Worm (Caenorhabditis elegans) whole organism, L1 larva: ENCODE measurements around the gene C31H2.4.

Experiments used
- C04F5.9 ChIP-seq: sonication (generic microtip); optimal IDR thresholded peaks from 2 replicates; lab custom pipeline; 2016; ENCODE audit warnings: missing genetic modification characterization, missing compliant biosample characterization
- alr-1 ChIP-seq: fragments of 200-800 bp; sonication (Bioruptor generic); optimal IDR thresholded peaks from 2 replicates; lab custom pipeline; 2018; ENCODE audit warnings: borderline replicate concordance, mild to moderate bottlenecking, missing genetic modification characterization, missing compliant biosample characterization
- ama-1 ChIP-seq: fragments of 150-350 bp; optimal IDR thresholded peaks from 2 replicates; lab custom pipeline; 2014
- blmp-1 ChIP-seq: fragments of 150-350 bp; optimal IDR thresholded peaks from 2 replicates; lab custom pipeline; 2014; ENCODE audit warnings: missing biosample characterization, missing genetic modification characterization
- ceh-8 ChIP-seq: fragments of 200-800 bp; sonication (Bioruptor generic); optimal IDR thresholded peaks from 2 replicates; lab custom pipeline; 2018; ENCODE audit warnings: mild to moderate bottlenecking, missing genetic modification characterization, moderate library complexity, missing compliant biosample characterization
- ceh-88 ChIP-seq: fragments of 200-800 bp; sonication (Bioruptor generic); IDR thresholded peaks from 2 replicates; pipeline ENCODE4 v1.3.6; 2022; ENCODE audit warnings: missing genetic modification characterization, missing compliant biosample characterization
- dpl-1 ChIP-seq, 3 experiments: fragments of 150-350 bp in 2 of 3; sonication (generic microtip) in 1 of 3; optimal IDR thresholded peaks; 2 replicates each; lab custom pipeline; 2014 to 2017; ENCODE audit warnings: missing biosample characterization in 3 of 3, missing genetic modification characterization in 3 of 3, missing genetic modification reagents in 3 of 3
- dsc-1 ChIP-seq: sonication (generic microtip); optimal IDR thresholded peaks from 2 replicates; lab custom pipeline; 2016; ENCODE audit warnings: mild to moderate bottlenecking, missing genetic modification characterization, missing compliant biosample characterization
- efl-1 ChIP-seq, 4 experiments: fragments of 150-350 bp; optimal IDR thresholded peaks in 3 of 4; peaks in 1 of 4; 1 replicate in 1 of 4; 2 replicates in 3 of 4; lab custom pipeline; 2014; ENCODE audit warnings: missing biosample characterization in 2 of 4, missing genetic modification characterization in 2 of 4, missing genetic modification reagents in 2 of 4
- egl-13 ChIP-seq: sonication (generic microtip); optimal IDR thresholded peaks from 2 replicates; lab custom pipeline; 2016; ENCODE audit warnings: missing genotype, missing genetic modification reagents, missing genetic modification characterization, missing compliant biosample characterization
- elt-2 ChIP-seq: sonication (generic microtip); optimal IDR thresholded peaks from 2 replicates; lab custom pipeline; 2016; ENCODE audit warnings: missing genetic modification characterization, mild to moderate bottlenecking, inconsistent platforms, missing compliant biosample characterization, missing genetic modification reagents
- fkh-4 ChIP-seq: sonication (generic microtip); optimal IDR thresholded peaks from 2 replicates; lab custom pipeline; 2016; ENCODE audit warnings: missing compliant biosample characterization, missing genetic modification characterization, borderline replicate concordance
- hpl-2 ChIP-seq: fragments of 150-350 bp; optimal IDR thresholded peaks from 2 replicates; lab custom pipeline; 2014; ENCODE audit warnings: missing biosample characterization, missing genetic modification reagents, missing genetic modification characterization
- lin-13 ChIP-seq: fragments of 150-350 bp; optimal IDR thresholded peaks from 2 replicates; lab custom pipeline; 2014; ENCODE audit warnings: missing biosample characterization, missing genetic modification reagents, missing genetic modification characterization
- lin-14 ChIP-seq: fragments of 200-800 bp; sonication (Bioruptor generic); optimal IDR thresholded peaks from 2 replicates; lab custom pipeline; 2018; ENCODE audit warnings: mild to moderate bottlenecking, missing genetic modification characterization, moderate library complexity, missing compliant biosample characterization
- lin-15B ChIP-seq: fragments of 150-350 bp; sonication (generic microtip); optimal IDR thresholded peaks from 3 replicates; lab custom pipeline; 2014; ENCODE audit warnings: missing biosample characterization, missing genetic modification characterization
- lin-39 ChIP-seq: fragments of 150-350 bp; optimal IDR thresholded peaks from 2 replicates; lab custom pipeline; 2014; ENCODE audit warnings: missing biosample characterization, missing genetic modification reagents, missing genetic modification characterization
- nhr-19 ChIP-seq: fragments of 200-800 bp; sonication (Bioruptor generic); conservative IDR thresholded peaks from 2 replicates; pipeline ENCODE4 v1.3.6; 2022; ENCODE audit warnings: missing genetic modification characterization, missing compliant biosample characterization
- nhr-47 ChIP-seq: sonication (generic microtip); optimal IDR thresholded peaks from 2 replicates; lab custom pipeline; 2016; ENCODE audit warnings: mild to moderate bottlenecking, missing genetic modification characterization, moderate library complexity, missing compliant biosample characterization
- nhr-71 ChIP-seq: sonication (generic microtip); optimal IDR thresholded peaks from 2 replicates; lab custom pipeline; 2016; ENCODE audit warnings: mild to moderate bottlenecking, missing genetic modification characterization, moderate library complexity, missing compliant biosample characterization
- nhr-77 ChIP-seq: fragments of 150-350 bp; optimal IDR thresholded peaks from 2 replicates; lab custom pipeline; 2014; ENCODE audit warnings: missing biosample characterization, missing genetic modification characterization
- nhr-90 ChIP-seq: sonication (generic microtip); optimal IDR thresholded peaks from 2 replicates; lab custom pipeline; 2016; ENCODE audit warnings: mild to moderate bottlenecking, missing genetic modification characterization, missing compliant biosample characterization; ENCODE audit not compliant: poor library complexity
- pag-3 ChIP-seq: sonication (generic microtip); optimal IDR thresholded peaks from 2 replicates; lab custom pipeline; 2017; ENCODE audit warnings: missing genetic modification characterization, mild to moderate bottlenecking, missing compliant biosample characterization, antibody characterized with exemption, borderline replicate concordance; ENCODE audit not compliant: insufficient read depth
- rnt-1 ChIP-seq: sonication (generic microtip); optimal IDR thresholded peaks from 2 replicates; lab custom pipeline; 2016; ENCODE audit warnings: mild to moderate bottlenecking, missing genetic modification characterization, moderate library complexity, missing compliant biosample characterization
- unc-30 ChIP-seq: sonication (generic microtip); optimal IDR thresholded peaks from 2 replicates; lab custom pipeline; 2017; ENCODE audit warnings: missing biosample characterization, missing genetic modification characterization
- vab-15 ChIP-seq: sonication (generic microtip); optimal IDR thresholded peaks from 2 replicates; lab custom pipeline; 2017; ENCODE audit warnings: missing genotype, mild to moderate bottlenecking, missing genetic modification characterization, missing compliant biosample characterization
- zip-4 ChIP-seq: fragments of 200-800 bp; sonication (Bioruptor generic); optimal IDR thresholded peaks from 2 replicates; lab custom pipeline; 2018; ENCODE audit warnings: mild to moderate bottlenecking, missing genetic modification characterization, moderate library complexity, missing compliant biosample characterization
- ztf-4 ChIP-seq: fragments of 150-350 bp; optimal IDR thresholded peaks from 2 replicates; lab custom pipeline; 2014; ENCODE audit warnings: missing biosample characterization, missing genetic modification characterization

Gene C31H2.4

ce11 chrX:5199245-5199644, 39.8 kb upstream of the C31H2.4 start (continued):
- TF ChIP-seq C04F5.9 = no peak
- TF ChIP-seq lin-13 (GFP tag; lab: Kevin White, UChicago) = no peak
- no peak for TF ChIP-seq blmp-1 (tag; lab: Kevin White, UChicago)
- no peak for TF ChIP-seq lin-15B (tag; lab: Kevin White, UChicago)

DNA sequence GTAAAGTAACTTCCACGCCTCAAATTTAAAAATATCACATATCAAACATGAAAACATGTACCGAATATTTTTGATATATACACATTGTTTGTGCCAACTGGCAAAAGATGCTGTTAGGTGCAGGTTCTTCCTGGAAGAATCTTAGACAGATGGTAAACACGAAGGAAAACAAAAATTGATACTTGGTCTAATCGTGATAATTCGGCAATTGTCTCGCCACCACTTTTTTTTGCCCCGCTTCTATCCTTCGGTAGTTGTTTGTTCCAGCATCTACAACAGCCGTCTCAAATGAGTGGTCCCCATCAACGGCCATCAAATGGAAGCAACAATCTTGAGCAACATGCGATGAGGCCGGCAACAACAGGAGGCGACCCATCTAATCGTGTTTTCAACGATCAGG, 38.0 kb upstream of the C31H2.4 start:
- no peak for TF ChIP-seq egl-13 (tag; lab: Kevin White, UChicago)
- peak; percentile 22 for TF ChIP-seq rnt-1
- peak; percentile 43 for TF ChIP-seq lin-14
- 0 out of 2 replicates have a peak, but pooled peaks have one; percentile 7 for TF ChIP-seq nhr-19 (GFP tag; lab: Robert Waterston, UW)
- no peak for TF ChIP-seq alr-1 (tag; lab: Kevin White, UChicago)
- TF ChIP-seq nhr-90 (tag; lab: Kevin White, UChicago) = no peak
- TF ChIP-seq nhr-71 (tag; lab: Kevin White, UChicago) = peak; percentile 28
- TF ChIP-seq lin-13 (GFP tag; lab: Kevin White, UChicago) = no peak

ce11 chrX:5195462-5196160, 36.1 kb upstream of the C31H2.4 start, which contains the start of gene pqn-62:
TSS of gene pqn-62 (plus strand) at chrX:5196110.
- TF ChIP-seq lin-14 = peak; percentile 59
- peak; percentile 43 for TF ChIP-seq nhr-71 (tag; lab: Kevin White, UChicago)
- TF ChIP-seq elt-2 (tag; lab: Kevin White, UChicago) = no peak
- peak; percentile 65 for TF ChIP-seq pag-3

- peak; percentile 94 for TF ChIP-seq dsc-1 (tag; lab: Kevin White, UChicago)
- TF ChIP-seq zip-4 (GFP tag; lab: Kevin White, UChicago) = no peak
- peak; percentile 64 for TF ChIP-seq fkh-4 (tag; lab: Kevin White, UChicago)
- TF ChIP-seq dpl-1 (GFP tag; optimal IDR thresholded peaks at IDR 0.05; lab: Kevin White, UChicago) = no peak
- no peak for TF ChIP-seq efl-1 (optimal IDR thresholded peaks at IDR 0.05; lab: Kevin White, UChicago)
- peak in 1 of 2 experiments; percentile 18 for TF ChIP-seq efl-1 (GFP tag; optimal IDR thresholded peaks at IDR 0.05 in 1 of 2; lab: Kevin White, UChicago)
- peak; percentile 18 for TF ChIP-seq lin-14
These were observed 33.9 kb upstream of the C31H2.4 start for ce11 chrX:5193402-5193801.

- TF ChIP-seq hpl-2 (GFP tag; lab: Kevin White, UChicago) (no peak), vab-15 (tag; lab: Kevin White, UChicago) (no peak), pag-3 (no peak), ceh-8 (GFP tag; lab: Kevin White, UChicago) (no peak), ceh-88 (GFP tag; lab: Robert Waterston, UW) (no peak), unc-30 (tag; lab: Kevin White, UChicago) (no peak), lin-39 (tag; lab: Kevin White, UChicago) (no peak), ama-1 (lab: Kevin White, UChicago) (no peak)
These were observed 30.6 kb upstream of the C31H2.4 start for ce11 chrX:5190061-5190460.

DNA sequence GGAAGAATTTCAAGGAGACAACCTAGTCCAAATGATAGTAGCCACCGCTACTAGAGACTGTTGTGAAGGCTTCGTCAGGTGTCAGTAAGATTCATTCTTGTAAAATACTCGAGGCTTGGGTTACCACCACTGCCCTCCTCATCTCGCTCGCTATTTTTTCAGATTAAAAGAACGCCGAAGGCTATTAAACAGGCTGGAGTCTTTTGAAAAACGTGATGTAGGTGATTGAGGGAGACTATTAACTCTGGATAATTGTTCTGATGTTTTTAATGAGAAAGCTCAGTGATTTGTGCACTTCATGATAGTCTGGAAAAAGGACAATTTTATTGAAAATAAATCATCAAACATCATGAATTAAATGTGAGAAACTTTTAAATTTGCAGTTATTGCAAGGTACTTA, 29.5 kb upstream of the C31H2.4 start, which contains the start of gene zig-6:
Gene zig-6, minus strand, starts transcription at position 101 of the 400 bp plus-strand sequence.
- no peak for TF ChIP-seq nhr-19 (GFP tag; lab: Robert Waterston, UW)
- TF ChIP-seq efl-1 (optimal IDR thresholded peaks at IDR 0.05; lab: Kevin White, UChicago) = no peak
- TF ChIP-seq efl-1 (GFP tag; optimal IDR thresholded peaks at IDR 0.05 in 1 of 2; lab: Kevin White, UChicago) = no peak
- no peak for TF ChIP-seq nhr-77 (tag; lab: Kevin White, UChicago)
- no peak for TF ChIP-seq nhr-47
- TF ChIP-seq rnt-1 = peak; percentile 39
- TF ChIP-seq ztf-4 (tag; lab: Kevin White, UChicago) = no peak
